Worm (Caenorhabditis elegans) whole organism, midembryonic: ENCODE measurements around the gene srh-270.

Experiments used
- T22C8.4 ChIP-seq: fragments of 200-800 bp; sonication (Bioruptor generic); IDR thresholded peaks from 2 replicates; pipeline ENCODE4 v1.3.6; 2022; ENCODE audit warnings: missing genetic modification characterization, missing compliant biosample characterization
- flt-1 ChIP-seq: fragments of 200-800 bp; sonication (Bioruptor generic); IDR thresholded peaks from 2 replicates; pipeline ENCODE4 v1.3.6; 2022; ENCODE audit warnings: missing genetic modification characterization, missing compliant biosample characterization
- med-1 ChIP-seq: sonication (generic microtip); optimal IDR thresholded peaks from 2 replicates; lab custom pipeline; 2017; ENCODE audit warnings: missing genetic modification characterization, mild to moderate bottlenecking, missing compliant biosample characterization, antibody characterized with exemption, missing genetic modification reagents; ENCODE audit not compliant: insufficient read depth
- tab-1 ChIP-seq: fragments of 200-800 bp; sonication (Bioruptor generic); IDR thresholded peaks from 2 replicates; pipeline ENCODE4 v1.3.6; 2022; ENCODE audit warnings: missing genetic modification characterization, missing compliant biosample characterization

DNA sequence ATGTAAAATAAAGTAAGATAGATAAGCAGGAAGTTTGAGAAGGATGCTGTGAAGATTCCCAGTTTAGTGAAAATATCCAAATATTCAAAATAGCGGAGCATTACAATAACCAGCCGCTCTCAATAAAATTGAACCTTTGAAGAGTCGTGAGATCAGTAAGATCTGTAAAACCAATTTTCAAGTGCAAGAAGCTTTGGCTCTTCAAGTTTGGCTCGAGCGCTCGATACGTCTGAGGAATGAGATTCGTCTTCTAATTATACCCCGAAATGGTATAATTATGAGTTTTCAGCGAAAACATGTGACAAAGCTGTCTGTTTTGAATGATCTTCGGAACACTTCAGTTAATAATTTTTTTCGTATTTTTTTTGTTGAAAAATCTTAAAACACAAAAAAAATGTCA, 38.5 kb upstream of the srh-270 start, which contains the start of gene str-46:
- TF ChIP-seq flt-1 (no peak), tab-1 (GFP tag; lab: Robert Waterston, UW) (no peak), med-1 (GFP tag; lab: Kevin White, UChicago) (no peak), T22C8.4 (GFP tag; lab: Robert Waterston, UW) (no peak)
